Fruit fly (Drosophila melanogaster) whole organism, embryonic: Measurements from ENCODE around the gene CG1632.

Experiments
- Adf1 ChIP-seq: fragments of 200-800 bp; sonication (Bioruptor generic); IDR thresholded peaks from 2 replicates; pipeline ENCODE4 v1.3.6; 2022; ENCODE audit warnings: missing biosample characterization, missing genetic modification characterization
- Atf3 ChIP-seq: fragments of 200-800 bp; sonication (Bioruptor generic); optimal IDR thresholded peaks from 3 replicates; lab custom pipeline; 2016; ENCODE audit warnings: missing biosample characterization, missing genetic modification characterization
- CG10321 ChIP-seq: fragments of 200-800 bp; sonication (Bioruptor generic); IDR thresholded peaks from 2 replicates; pipeline ENCODE4 v1.3.6; 2022; ENCODE audit warnings: missing biosample characterization, missing genetic modification characterization
- CG11504 ChIP-seq: fragments of 200-800 bp; sonication (Bioruptor generic); optimal IDR thresholded peaks from 3 replicates; lab custom pipeline; 2019; ENCODE audit warnings: missing biosample characterization, mild to moderate bottlenecking, missing genetic modification characterization, moderate library complexity
- CG15479 ChIP-seq: fragments of 200-800 bp; sonication (Bioruptor generic); optimal IDR thresholded peaks from 3 replicates; lab custom pipeline; 2019; ENCODE audit warnings: missing biosample characterization, mild to moderate bottlenecking, missing genetic modification characterization, moderate library complexity
- CG17385 ChIP-seq: fragments of 200-800 bp; sonication (Bioruptor generic); optimal IDR thresholded peaks from 3 replicates; lab custom pipeline; 2018; ENCODE audit warnings: missing biosample characterization, mild to moderate bottlenecking, missing genetic modification characterization
- CG2116 ChIP-seq: fragments of 200-800 bp; sonication (Bioruptor generic); optimal IDR thresholded peaks from 3 replicates; lab custom pipeline; 2018; ENCODE audit warnings: missing biosample characterization, mild to moderate bottlenecking, missing genetic modification characterization
- CG30403 ChIP-seq: fragments of 200-800 bp; sonication (Bioruptor generic); optimal IDR thresholded peaks from 3 replicates; lab custom pipeline; 2016; ENCODE audit warnings: missing biosample characterization, missing genetic modification characterization
- CG3065 ChIP-seq: fragments of 200-800 bp; sonication (Bioruptor generic); optimal IDR thresholded peaks from 2 replicates; lab custom pipeline; 2016; ENCODE audit warnings: missing biosample characterization, missing genetic modification characterization
- CG31224 ChIP-seq: fragments of 200-800 bp; sonication (Bioruptor generic); IDR thresholded peaks from 2 replicates; pipeline ENCODE4 v1.3.6; 2022; ENCODE audit warnings: missing biosample characterization, missing genetic modification characterization
- CG33213 ChIP-seq: fragments of 200-800 bp; sonication (Bioruptor generic); optimal IDR thresholded peaks from 3 replicates; lab custom pipeline; 2016; ENCODE audit warnings: missing biosample characterization, missing genetic modification characterization
- CG3838 ChIP-seq: fragments of 200-800 bp; sonication (Bioruptor generic); optimal IDR thresholded peaks from 3 replicates; lab custom pipeline; 2016; ENCODE audit warnings: missing biosample characterization, missing genetic modification characterization
- CG42726 ChIP-seq: fragments of 200-800 bp; sonication (Bioruptor generic); IDR thresholded peaks from 2 replicates; pipeline ENCODE4 v1.3.6; 2022; ENCODE audit warnings: missing biosample characterization, missing genetic modification characterization; ENCODE audit not compliant: partially characterized antibody
- CG4424 ChIP-seq: fragments of 200-800 bp; sonication (Bioruptor generic); optimal IDR thresholded peaks from 3 replicates; lab custom pipeline; 2016; ENCODE audit warnings: missing biosample characterization, missing genetic modification characterization
- CG5245 ChIP-seq: fragments of 200-800 bp; sonication (Bioruptor generic); optimal IDR thresholded peaks from 3 replicates; lab custom pipeline; 2016; ENCODE audit warnings: missing biosample characterization, missing genetic modification characterization
- CG6689 ChIP-seq: fragments of 200-800 bp; sonication (Bioruptor generic); IDR thresholded peaks from 2 replicates; pipeline ENCODE4 v1.3.6; 2022; ENCODE audit warnings: missing biosample characterization, missing genetic modification characterization
- CG6791 ChIP-seq: fragments of 200-800 bp; sonication (Bioruptor generic); IDR thresholded peaks from 3 replicates; pipeline ENCODE4 v1.3.6; 2022; ENCODE audit warnings: missing biosample characterization, missing genetic modification characterization; ENCODE audit not compliant: partially characterized antibody
- CG7372 ChIP-seq: fragments of 200-800 bp; sonication (Bioruptor generic); IDR thresholded peaks from 2 replicates; pipeline ENCODE4 v1.3.6; 2022; ENCODE audit warnings: missing biosample characterization, missing genetic modification characterization
- CG9609 ChIP-seq: fragments of 200-800 bp; sonication (Bioruptor generic); optimal IDR thresholded peaks from 3 replicates; lab custom pipeline; 2016; ENCODE audit warnings: missing biosample characterization, missing genetic modification characterization
- CHES-1-like ChIP-seq: fragments of 200-800 bp; sonication (Bioruptor generic); optimal IDR thresholded peaks from 2 replicates; lab custom pipeline; 2016; ENCODE audit warnings: missing biosample characterization, missing genetic modification characterization
- Chrac-16 ChIP-seq: fragments of 200-800 bp; sonication (Bioruptor generic); optimal IDR thresholded peaks from 3 replicates; lab custom pipeline; 2016; ENCODE audit warnings: missing biosample characterization, missing genetic modification characterization
- CkIIα-i1 ChIP-seq: fragments of 200-800 bp; sonication (Bioruptor generic); IDR thresholded peaks from 2 replicates; pipeline ENCODE4 v1.3.6; 2022; ENCODE audit warnings: missing biosample characterization, missing genetic modification characterization
- Dip2 ChIP-seq: fragments of 200-800 bp; sonication (Bioruptor generic); IDR thresholded peaks from 2 replicates; pipeline ENCODE4 v1.3.6; 2022; ENCODE audit warnings: missing biosample characterization, missing genetic modification characterization
- E2f1 ChIP-seq: fragments of 200-800 bp; sonication (Bioruptor generic); IDR thresholded peaks from 2 replicates; pipeline ENCODE4 v1.3.6; 2022; ENCODE audit warnings: missing biosample characterization, missing genetic modification characterization
- Fer1 ChIP-seq: fragments of 200-800 bp; sonication (Bioruptor generic); optimal IDR thresholded peaks from 2 replicates; lab custom pipeline; 2017; ENCODE audit warnings: missing biosample characterization, mild to moderate bottlenecking, missing genetic modification characterization
- H2.0 ChIP-seq: fragments of 200-800 bp; sonication (Bioruptor generic); IDR thresholded peaks from 2 replicates; pipeline ENCODE4 v1.3.6; 2022; ENCODE audit warnings: missing biosample characterization, missing genetic modification characterization
- HmgZ ChIP-seq: fragments of 200-800 bp; sonication (Bioruptor generic); optimal IDR thresholded peaks from 2 replicates; lab custom pipeline; 2018; ENCODE audit warnings: missing biosample characterization, mild to moderate bottlenecking, missing genetic modification characterization
- Lpt ChIP-seq: fragments of >200 bp; optimal IDR thresholded peaks from 2 replicates; lab custom pipeline; 2018; ENCODE audit warnings: missing biosample characterization, missing genetic modification characterization
- Oaz ChIP-seq: fragments of 200-800 bp; sonication (Bioruptor generic); IDR thresholded peaks from 2 replicates; pipeline ENCODE4 v1.3.6; 2022; ENCODE audit warnings: missing biosample characterization, missing genetic modification characterization
- Oli ChIP-seq: fragments of 200-800 bp; sonication (Bioruptor generic); optimal IDR thresholded peaks from 2 replicates; lab custom pipeline; 2018; ENCODE audit warnings: missing biosample characterization, mild to moderate bottlenecking, missing genetic modification characterization, moderate library complexity
- Ravus ChIP-seq: fragments of 200-800 bp; sonication (Bioruptor generic); IDR thresholded peaks from 2 replicates; pipeline ENCODE4 v1.3.6; 2022; ENCODE audit warnings: missing biosample characterization, missing genetic modification characterization
- Six4 ChIP-seq: fragments of 200-800 bp; sonication (Bioruptor generic); optimal IDR thresholded peaks from 2 replicates; lab custom pipeline; 2016; ENCODE audit warnings: missing biosample characterization, missing genetic modification characterization
- Ssrp ChIP-seq: fragments of 200-800 bp; sonication (Bioruptor generic); optimal IDR thresholded peaks from 2 replicates; lab custom pipeline; 2018; ENCODE audit warnings: missing biosample characterization, mild to moderate bottlenecking, missing genetic modification characterization, moderate library complexity
- Trl ChIP-seq, 3 experiments: fragments of >200 bp in 2 of 3; fragments of 200-800 bp in 1 of 3; sonication (Bioruptor generic) in 1 of 3; optimal IDR thresholded peaks; 2 replicates in 1 of 3; 3 replicates in 2 of 3; lab custom pipeline; 2016 to 2017; ENCODE audit warnings: missing biosample characterization in 1 of 3, missing genetic modification characterization in 1 of 3
- ap ChIP-seq: fragments of 200-800 bp; sonication (Bioruptor generic); IDR thresholded peaks from 2 replicates; pipeline ENCODE4 v1.3.6; 2022; ENCODE audit warnings: missing biosample characterization, missing genetic modification characterization
- bsh ChIP-seq, 2 experiments: fragments of 200-800 bp; sonication (Bioruptor generic); optimal IDR thresholded peaks; 2 replicates each; lab custom pipeline; 2017 to 2018; ENCODE audit warnings: mild to moderate bottlenecking in 2 of 2, missing biosample characterization in 2 of 2, missing genetic modification characterization in 2 of 2, moderate library complexity in 1 of 2
- corto ChIP-seq: fragments of 200-800 bp; sonication (Bioruptor generic); optimal IDR thresholded peaks from 2 replicates; lab custom pipeline; 2016; ENCODE audit warnings: missing biosample characterization, mild to moderate bottlenecking, missing genetic modification characterization, moderate library complexity
- dati ChIP-seq: fragments of 200-800 bp; sonication (Bioruptor generic); IDR thresholded peaks from 2 replicates; pipeline ENCODE4 v1.3.6; 2022; ENCODE audit warnings: missing biosample characterization, missing genetic modification characterization
- dm ChIP-seq: fragments of 200-800 bp; sonication (Bioruptor generic); optimal IDR thresholded peaks from 3 replicates; lab custom pipeline; 2016; ENCODE audit warnings: missing biosample characterization, missing genetic modification characterization
- emc ChIP-seq: fragments of 200-800 bp; sonication (Bioruptor generic); optimal IDR thresholded peaks from 2 replicates; lab custom pipeline; 2016; ENCODE audit warnings: missing biosample characterization, missing genetic modification characterization
- ems ChIP-seq: fragments of 200-800 bp; sonication (Bioruptor generic); optimal IDR thresholded peaks from 3 replicates; lab custom pipeline; 2016; ENCODE audit warnings: missing biosample characterization, missing genetic modification characterization
- fd64A ChIP-seq: fragments of 200-800 bp; sonication (Bioruptor generic); optimal IDR thresholded peaks from 3 replicates; lab custom pipeline; 2018; ENCODE audit warnings: missing biosample characterization, mild to moderate bottlenecking, missing genetic modification characterization
- grau ChIP-seq: fragments of 200-800 bp; optimal IDR thresholded peaks from 3 replicates; lab custom pipeline; 2019; ENCODE audit warnings: missing biosample characterization, mild to moderate bottlenecking, missing genetic modification characterization, moderate library complexity
- hth ChIP-seq: fragments of >200 bp; optimal IDR thresholded peaks from 2 replicates; lab custom pipeline; 2017; ENCODE audit warnings: inconsistent platforms
- inv ChIP-seq: fragments of 200-800 bp; sonication (Bioruptor generic); IDR thresholded peaks from 2 replicates; pipeline ENCODE4 v1.3.6; 2022; ENCODE audit warnings: missing biosample characterization, missing genetic modification characterization; ENCODE audit not compliant: partially characterized antibody
- lov ChIP-seq, 2 experiments: fragments of 200-800 bp in 1 of 2; fragments of >200 bp in 1 of 2; sonication (Bioruptor generic) in 1 of 2; IDR thresholded peaks in 1 of 2; optimal IDR thresholded peaks in 1 of 2; 2 replicates in 1 of 2; 3 replicates in 1 of 2; pipeline versions ENCODE4 v1.3.6 to Lab custom; 2017 to 2022; ENCODE audit warnings: missing biosample characterization in 1 of 2, missing genetic modification characterization in 1 of 2
- mam ChIP-seq: fragments of 200-800 bp; sonication (Bioruptor generic); optimal IDR thresholded peaks from 3 replicates; lab custom pipeline; 2016; ENCODE audit warnings: missing biosample characterization, missing genetic modification characterization
- pnt ChIP-seq: fragments of 200-800 bp; sonication (Bioruptor generic); optimal IDR thresholded peaks from 3 replicates; lab custom pipeline; 2016; ENCODE audit warnings: missing biosample characterization, missing genetic modification characterization
- schlank ChIP-seq: fragments of 200-800 bp; sonication (Bioruptor generic); optimal IDR thresholded peaks from 2 replicates; lab custom pipeline; 2018; ENCODE audit warnings: missing biosample characterization, mild to moderate bottlenecking, missing genetic modification characterization
- shn ChIP-seq: fragments of 200-800 bp; sonication (Bioruptor generic); optimal IDR thresholded peaks from 3 replicates; lab custom pipeline; 2016; ENCODE audit warnings: missing biosample characterization, missing genetic modification characterization
- so ChIP-seq: fragments of 200-800 bp; sonication (Bioruptor generic); IDR thresholded peaks from 3 replicates; pipeline ENCODE4 v1.3.6; 2022; ENCODE audit warnings: missing biosample characterization, missing genetic modification characterization
- zen ChIP-seq: fragments of 200-800 bp; sonication (Bioruptor generic); optimal IDR thresholded peaks from 3 replicates; lab custom pipeline; 2018; ENCODE audit warnings: missing biosample characterization, mild to moderate bottlenecking, missing genetic modification characterization, moderate library complexity

The CG1632 gene

dm6 chrX:8263236-8263635, 10.8 kb downstream of the CG1632 start (continued):
- TF ChIP-seq CG33213 (GFP tag; lab: Kevin White, UChicago) (no peak), CG31224 (GFP tag; lab: Robert Waterston, UW) (no peak), Six4 (GFP tag; lab: Kevin White, UChicago) (no peak), CG15479 (GFP tag; lab: Kevin White, UChicago) (no peak), CG4424 (GFP tag; lab: Kevin White, UChicago) (no peak), CG6791 (GFP tag; lab: Robert Waterston, UW) (no peak), emc (GFP tag; lab: Kevin White, UChicago) (no peak), grau (peak; percentile 76), CHES-1-like (GFP tag; lab: Kevin White, UChicago) (no peak), CG17385 (GFP tag; lab: Kevin White, UChicago) (no peak), dm (no peak), zen (tag; lab: Kevin White, UChicago) (no peak), CG7372 (no peak), CG2116 (GFP tag; lab: Kevin White, UChicago) (no peak), Trl (optimal IDR thresholded peaks at IDR 0.05; lab: Kevin White, UChicago) (no peak), Trl (GFP tag; optimal IDR thresholded peaks at IDR 0.05; lab: Kevin White, UChicago) (no peak), Ravus (GFP tag; lab: Robert Waterston, UW) (no peak), Lpt (GFP tag; lab: Kevin White, UChicago) (no peak), Oli (tag; lab: Kevin White, UChicago) (peak; percentile 13), pnt (GFP tag; lab: Kevin White, UChicago) (no peak), E2f1 (GFP tag; lab: Robert Waterston, UW) (no peak), ems (GFP tag; lab: Kevin White, UChicago) (no peak), bsh (GFP tag; optimal IDR thresholded peaks at IDR 0.05; lab: Kevin White, UChicago) (no peak), CG11504 (tag; lab: Kevin White, UChicago) (peak; percentile 43), HmgZ (tag; lab: Kevin White, UChicago) (no peak), fd64A (GFP tag; lab: Kevin White, UChicago) (no peak), inv (GFP tag; lab: Robert Waterston, UW) (no peak), CG42726 (no peak), Fer1 (GFP tag; lab: Kevin White, UChicago) (no peak), CkIIα-i1 (GFP tag; lab: Robert Waterston, UW) (no peak), Atf3 (no peak), CG9609 (GFP tag; lab: Kevin White, UChicago) (no peak), Dip2 (GFP tag; lab: Robert Waterston, UW) (no peak), shn (GFP tag; lab: Kevin White, UChicago) (no peak), schlank (tag; lab: Kevin White, UChicago) (no peak), CG30403 (GFP tag; lab: Kevin White, UChicago) (peak; percentile 21), CG3838 (GFP tag; lab: Kevin White, UChicago) (no peak), Chrac-16 (GFP tag; lab: Kevin White, UChicago) (no peak), lov (optimal IDR thresholded peaks at IDR 0.05; lab: Kevin White, UChicago) (no peak), lov (GFP tag; IDR thresholded peaks at IDR 0.05; lab: Robert Waterston, UW) (no peak), CG10321 (no peak), H2.0 (GFP tag; lab: Robert Waterston, UW) (no peak), Oaz (0 out of 2 replicates have a peak, but pooled peaks have one; percentile 7), corto (GFP tag; lab: Kevin White, UChicago) (no peak), CG3065 (GFP tag; lab: Kevin White, UChicago) (no peak), Adf1 (GFP tag; lab: Robert Waterston, UW) (no peak), mam (GFP tag; lab: Kevin White, UChicago) (no peak), Ssrp (no peak), CG5245 (GFP tag; lab: Kevin White, UChicago) (no peak), CG6689 (GFP tag; lab: Robert Waterston, UW) (no peak), dati (no peak), hth (lab: Kevin White, UChicago) (no peak), ap (GFP tag; lab: Robert Waterston, UW) (no peak), so (no peak)
